Worm (Caenorhabditis elegans) whole organism, L3 larva: ENCODE data around the gene arrd-5.

Experiments used
- R02D3.7 ChIP-seq: fragments of 150-350 bp; optimal IDR thresholded peaks from 2 replicates; lab custom pipeline; 2014; ENCODE audit warnings: missing biosample characterization, missing genetic modification characterization
- ama-1 ChIP-seq: fragments of 150-350 bp; optimal IDR thresholded peaks from 2 replicates; lab custom pipeline; 2018
- ceh-16 ChIP-seq: sonication (generic microtip); optimal IDR thresholded peaks from 2 replicates; lab custom pipeline; 2017; ENCODE audit warnings: missing biosample characterization, missing genetic modification characterization
- ceh-28 ChIP-seq: fragments of 150-350 bp; optimal IDR thresholded peaks from 2 replicates; lab custom pipeline; 2014; ENCODE audit warnings: missing biosample characterization, missing genetic modification reagents, missing genetic modification characterization
- ceh-82 ChIP-seq: fragments of 150-350 bp; optimal IDR thresholded peaks from 2 replicates; lab custom pipeline; 2014; ENCODE audit warnings: missing biosample characterization, missing genetic modification characterization
- ceh-9 ChIP-seq: sonication (generic microtip); optimal IDR thresholded peaks from 2 replicates; lab custom pipeline; 2018; ENCODE audit warnings: missing biosample characterization, missing genetic modification characterization
- daf-12 ChIP-seq: fragments of 150-350 bp; optimal IDR thresholded peaks from 2 replicates; lab custom pipeline; 2014; ENCODE audit warnings: missing biosample characterization, missing genetic modification reagents, missing genetic modification characterization
- egl-27 ChIP-seq: sonication (generic microtip); optimal IDR thresholded peaks from 4 replicates; lab custom pipeline; 2017; ENCODE audit warnings: missing biosample characterization, missing genetic modification reagents, missing genetic modification characterization
- egl-5 ChIP-seq: fragments of 150-350 bp; optimal IDR thresholded peaks from 2 replicates; lab custom pipeline; 2017; ENCODE audit warnings: missing biosample characterization, missing genetic modification reagents, missing genetic modification characterization, inconsistent platforms
- elt-1 ChIP-seq: fragments of 150-350 bp; optimal IDR thresholded peaks from 2 replicates; lab custom pipeline; 2014; ENCODE audit warnings: missing biosample characterization, missing genetic modification characterization
- elt-2 ChIP-seq: sonication (generic microtip); optimal IDR thresholded peaks from 2 replicates; lab custom pipeline; 2016; ENCODE audit warnings: missing genetic modification reagents, mild to moderate bottlenecking, missing genetic modification characterization, missing compliant biosample characterization
- elt-3 ChIP-seq, 3 experiments: fragments of 150-350 bp in 1 of 3; sonication (generic microtip) in 2 of 3; optimal IDR thresholded peaks; 2 replicates in 2 of 3; 4 replicates in 1 of 3; lab custom pipeline; 2014 to 2017; ENCODE audit warnings: missing biosample characterization in 3 of 3, missing genetic modification characterization in 3 of 3
- eor-1 ChIP-seq, 2 experiments: fragments of 150-350 bp; optimal IDR thresholded peaks; 2 replicates each; lab custom pipeline; 2014 to 2018; ENCODE audit warnings: missing biosample characterization in 2 of 2, missing genetic modification characterization in 2 of 2
- fkh-10 ChIP-seq: sonication (generic microtip); optimal IDR thresholded peaks from 2 replicates; lab custom pipeline; 2017; ENCODE audit warnings: missing biosample characterization, missing genetic modification reagents, missing genetic modification characterization
- fkh-2 ChIP-seq: fragments of 150-350 bp; optimal IDR thresholded peaks from 2 replicates; lab custom pipeline; 2014; ENCODE audit warnings: missing biosample characterization, missing genetic modification reagents, missing genetic modification characterization
- fos-1 ChIP-seq: fragments of 150-350 bp; optimal IDR thresholded peaks from 2 replicates; lab custom pipeline; 2014; ENCODE audit warnings: missing biosample characterization, missing genetic modification characterization
- hmg-11 ChIP-seq: sonication (generic microtip); optimal IDR thresholded peaks from 2 replicates; lab custom pipeline; 2016; ENCODE audit warnings: missing genetic modification characterization, missing compliant biosample characterization
- lin-15B ChIP-seq: fragments of 150-350 bp; optimal IDR thresholded peaks from 2 replicates; lab custom pipeline; 2014; ENCODE audit warnings: missing biosample characterization, missing genetic modification characterization
- lin-39 ChIP-seq: fragments of 150-350 bp; optimal IDR thresholded peaks from 2 replicates; lab custom pipeline; 2018; ENCODE audit warnings: missing biosample characterization, missing genetic modification reagents, missing genetic modification characterization
- mdl-1 ChIP-seq: fragments of 150-350 bp; optimal IDR thresholded peaks from 2 replicates; lab custom pipeline; 2014; ENCODE audit warnings: missing biosample characterization, missing genetic modification characterization
- nfya-1 ChIP-seq: sonication (generic microtip); optimal IDR thresholded peaks from 2 replicates; lab custom pipeline; 2017; ENCODE audit warnings: missing genetic modification characterization, mild to moderate bottlenecking, missing compliant biosample characterization, antibody characterized with exemption, moderate library complexity; ENCODE audit not compliant: insufficient read depth
- nhr-11 ChIP-seq: fragments of 150-350 bp; optimal IDR thresholded peaks from 2 replicates; lab custom pipeline; 2014; ENCODE audit warnings: missing biosample characterization, missing genetic modification characterization
- nhr-12 ChIP-seq: fragments of 150-350 bp; optimal IDR thresholded peaks from 2 replicates; lab custom pipeline; 2014; ENCODE audit warnings: missing biosample characterization, missing genetic modification characterization
- nhr-237 ChIP-seq: fragments of 150-350 bp; optimal IDR thresholded peaks from 2 replicates; lab custom pipeline; 2014; ENCODE audit warnings: missing biosample characterization, missing genetic modification characterization
- nhr-25 ChIP-seq: sonication (generic microtip); optimal IDR thresholded peaks from 2 replicates; lab custom pipeline; 2017; ENCODE audit warnings: missing biosample characterization, missing genetic modification characterization
- nhr-28 ChIP-seq: fragments of 150-350 bp; optimal IDR thresholded peaks from 2 replicates; lab custom pipeline; 2014; ENCODE audit warnings: missing biosample characterization, missing genetic modification characterization
- nhr-43 ChIP-seq: sonication (generic microtip); optimal IDR thresholded peaks from 2 replicates; lab custom pipeline; 2016; ENCODE audit warnings: mild to moderate bottlenecking, missing genetic modification characterization, missing compliant biosample characterization; ENCODE audit not compliant: poor library complexity, severe bottlenecking
- nhr-67 ChIP-seq: fragments of 150-350 bp; optimal IDR thresholded peaks from 2 replicates; lab custom pipeline; 2014; ENCODE audit warnings: missing biosample characterization, missing genetic modification characterization
- nhr-77 ChIP-seq: fragments of 150-350 bp; optimal IDR thresholded peaks from 2 replicates; lab custom pipeline; 2014; ENCODE audit warnings: missing biosample characterization, missing genetic modification characterization
- pha-4 ChIP-seq: fragments of 150-350 bp; optimal IDR thresholded peaks from 2 replicates; lab custom pipeline; 2014; ENCODE audit warnings: missing biosample characterization, missing genetic modification reagents, missing genetic modification characterization
- pqm-1 ChIP-seq: fragments of 150-350 bp; optimal IDR thresholded peaks from 2 replicates; lab custom pipeline; 2017; ENCODE audit warnings: missing biosample characterization, missing genetic modification characterization, inconsistent platforms
- sea-2 ChIP-seq: fragments of 150-350 bp; sonication (generic microtip); optimal IDR thresholded peaks from 4 replicates; lab custom pipeline; 2014; ENCODE audit warnings: missing biosample characterization, missing genetic modification reagents, missing genetic modification characterization
- skn-1 ChIP-seq: fragments of 150-350 bp; optimal IDR thresholded peaks from 2 replicates; lab custom pipeline; 2014; ENCODE audit warnings: missing biosample characterization, missing genetic modification characterization
- snpc-4 ChIP-seq: fragments of 150-350 bp; optimal IDR thresholded peaks from 2 replicates; lab custom pipeline; 2014; ENCODE audit warnings: missing biosample characterization, missing genetic modification characterization
- tbx-2 ChIP-seq: sonication (generic microtip); optimal IDR thresholded peaks from 2 replicates; lab custom pipeline; 2016; ENCODE audit warnings: mild to moderate bottlenecking, missing genetic modification characterization, missing compliant biosample characterization
- unc-39 ChIP-seq: sonication (generic microtip); optimal IDR thresholded peaks from 4 replicates; lab custom pipeline; 2017; ENCODE audit warnings: missing biosample characterization, missing genetic modification characterization
- unc-62 ChIP-seq: fragments of 150-350 bp; sonication (generic microtip); optimal IDR thresholded peaks from 4 replicates; lab custom pipeline; 2014; ENCODE audit warnings: missing biosample characterization, missing genetic modification reagents, missing genetic modification characterization
- zag-1 ChIP-seq: fragments of 150-350 bp; optimal IDR thresholded peaks from 2 replicates; lab custom pipeline; 2014; ENCODE audit warnings: missing biosample characterization, missing genetic modification characterization

Gene arrd-5

ce11 chrII:9841985-9842505, 7.0 kb downstream of the arrd-5 start, which contains the start of gene rnh-1.2:
TSS of gene rnh-1.2 (minus strand) at chrII:9842035.
- TF ChIP-seq nhr-43 (tag; lab: Kevin White, UChicago) (no peak), egl-5 (no peak), tbx-2 (tag; lab: Kevin White, UChicago) (no peak), daf-12 (tag; lab: Kevin White, UChicago) (no peak), snpc-4 (tag; lab: Kevin White, UChicago) (no peak), pha-4 (no peak), nhr-25 (tag; lab: Kevin White, UChicago) (no peak), nhr-11 (tag; lab: Kevin White, UChicago) (no peak), ceh-28 (tag; lab: Kevin White, UChicago) (no peak), mdl-1 (tag; lab: Kevin White, UChicago) (no peak), ceh-82 (tag; lab: Kevin White, UChicago) (no peak)

- TF ChIP-seq fos-1 (tag; lab: Kevin White, UChicago) (no peak), egl-5 (no peak), ceh-9 (tag; lab: Kevin White, UChicago) (no peak), pqm-1 (no peak), fkh-10 (no peak), tbx-2 (tag; lab: Kevin White, UChicago) (no peak), skn-1 (tag; lab: Kevin White, UChicago) (no peak), unc-62 (GFP tag; lab: Kevin White, UChicago) (no peak), ceh-16 (tag; lab: Kevin White, UChicago) (no peak), ceh-28 (tag; lab: Kevin White, UChicago) (no peak), nhr-77 (tag; lab: Kevin White, UChicago) (no peak), snpc-4 (tag; lab: Kevin White, UChicago) (no peak), egl-27 (no peak), sea-2 (GFP tag; lab: Kevin White, UChicago) (no peak), unc-39 (tag; lab: Kevin White, UChicago) (no peak), mdl-1 (tag; lab: Kevin White, UChicago) (no peak)
Measured at ce11 chrII:9845239-9845638, 10.2 kb downstream of the arrd-5 start, which contains the start of gene chil-9. TSS of gene chil-9 (minus strand) at chrII:9845339.

DNA sequence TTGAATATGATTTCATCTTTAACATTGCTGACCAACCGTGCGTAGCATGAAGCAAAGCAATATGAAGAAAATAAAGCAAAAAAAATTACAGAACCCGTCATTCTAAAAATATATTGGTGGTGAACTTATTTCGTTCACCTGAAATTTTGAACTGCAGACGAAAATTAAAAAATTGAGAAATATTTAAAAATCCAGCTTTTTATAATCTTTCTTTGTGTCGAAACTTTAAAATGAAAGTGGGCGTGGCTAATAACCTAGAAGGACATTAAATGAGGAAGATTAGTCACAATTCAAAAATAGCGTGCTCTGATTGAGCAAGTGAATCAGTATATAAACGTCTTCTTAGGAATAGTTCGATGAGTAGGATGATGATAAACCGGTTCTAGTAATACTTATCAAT, 14.5 kb downstream of the arrd-5 start, which contains the start of gene old-2:
TSS of gene old-2 (minus strand) at position 101 of the 400 bp plus-strand sequence.
- TF ChIP-seq lin-15B (tag; lab: Kevin White, UChicago) (no peak), nhr-12 (no peak), elt-1 (tag; lab: Kevin White, UChicago) (no peak), elt-3 (tag; optimal IDR thresholded peaks at IDR 0.05; lab: Kevin White, UChicago) (no peak), R02D3.7 (tag; lab: Kevin White, UChicago) (no peak), egl-5 (no peak), egl-27 (no peak), tbx-2 (tag; lab: Kevin White, UChicago) (no peak), nhr-67 (tag; lab: Kevin White, UChicago) (no peak), unc-62 (GFP tag; lab: Kevin White, UChicago) (no peak), fos-1 (tag; lab: Kevin White, UChicago) (no peak), nhr-237 (no peak), ama-1 (no peak), nhr-77 (tag; lab: Kevin White, UChicago) (no peak), nhr-43 (tag; lab: Kevin White, UChicago) (no peak), fkh-2 (tag; lab: Kevin White, UChicago) (no peak), pha-4 (no peak), nhr-25 (tag; lab: Kevin White, UChicago) (no peak)

- TF ChIP-seq unc-62 (GFP tag; lab: Kevin White, UChicago): no peak
- no peak for TF ChIP-seq nhr-11 (tag; lab: Kevin White, UChicago)
- TF ChIP-seq pha-4: no peak
- TF ChIP-seq nhr-67 (tag; lab: Kevin White, UChicago): no peak
- no peak for TF ChIP-seq nfya-1 (tag; lab: Kevin White, UChicago)
- no peak for TF ChIP-seq daf-12 (tag; lab: Kevin White, UChicago)
- TF ChIP-seq fos-1 (tag; lab: Kevin White, UChicago): no peak
- no peak for TF ChIP-seq pqm-1
- TF ChIP-seq eor-1 (tag; optimal IDR thresholded peaks at IDR 0.05; lab: Kevin White, UChicago): no peak
- no peak for TF ChIP-seq fkh-2 (tag; lab: Kevin White, UChicago)
- no peak for TF ChIP-seq R02D3.7 (tag; lab: Kevin White, UChicago)
- TF ChIP-seq hmg-11 (tag; lab: Kevin White, UChicago): no peak
- no peak for TF ChIP-seq ceh-16 (tag; lab: Kevin White, UChicago)
- TF ChIP-seq zag-1 (tag; lab: Kevin White, UChicago): no peak
- no peak for TF ChIP-seq nhr-12
- no peak for TF ChIP-seq lin-39
- no peak for TF ChIP-seq elt-2 (tag; lab: Kevin White, UChicago)
- no peak for TF ChIP-seq nhr-77 (tag; lab: Kevin White, UChicago)
- no peak for TF ChIP-seq ceh-9 (tag; lab: Kevin White, UChicago)
- no peak for TF ChIP-seq nhr-28 (tag; lab: Kevin White, UChicago)
Measured at ce11 chrII:9850945-9851344, 15.9 kb downstream of the arrd-5 start, which contains the start of gene ZK938.10. TSS of gene ZK938.10 (minus strand) at chrII:9851045.
